Worm (Caenorhabditis elegans) whole organism, early embryonic: Measurements from ENCODE around the gene R11D1.13.

ENCODE experiments used
- B0310.2 ChIP-seq: sonication (generic microtip); optimal IDR thresholded peaks from 2 replicates; lab custom pipeline; 2016; ENCODE audit warnings: mild to moderate bottlenecking, missing genetic modification characterization, missing compliant biosample characterization
- tra-4 ChIP-seq: sonication (generic microtip); optimal IDR thresholded peaks from 2 replicates; lab custom pipeline; 2017; ENCODE audit warnings: missing genetic modification characterization, missing compliant biosample characterization

- TF ChIP-seq B0310.2 (no peak), tra-4 (tag; lab: Kevin White, UChicago) (no peak)
Measured at ce11 chrV:12695155-12695554, 31.8 kb upstream of the R11D1.13 start, which contains the start of gene parn-1.
